Worm (Caenorhabditis elegans) whole organism, L4/young adult: Measurements from ENCODE around the gene sap-49.

Experiments
- W03F9.2 ChIP-seq: fragments of 150-350 bp; optimal IDR thresholded peaks from 2 replicates; lab custom pipeline; 2014; ENCODE audit warnings: missing biosample characterization, missing genetic modification characterization
- him-1 ChIP-seq: sonication (generic microtip); optimal IDR thresholded peaks from 2 replicates; lab custom pipeline; 2016; ENCODE audit warnings: missing genotype, missing genetic modification reagents, missing genetic modification characterization, missing compliant biosample characterization

DNA sequence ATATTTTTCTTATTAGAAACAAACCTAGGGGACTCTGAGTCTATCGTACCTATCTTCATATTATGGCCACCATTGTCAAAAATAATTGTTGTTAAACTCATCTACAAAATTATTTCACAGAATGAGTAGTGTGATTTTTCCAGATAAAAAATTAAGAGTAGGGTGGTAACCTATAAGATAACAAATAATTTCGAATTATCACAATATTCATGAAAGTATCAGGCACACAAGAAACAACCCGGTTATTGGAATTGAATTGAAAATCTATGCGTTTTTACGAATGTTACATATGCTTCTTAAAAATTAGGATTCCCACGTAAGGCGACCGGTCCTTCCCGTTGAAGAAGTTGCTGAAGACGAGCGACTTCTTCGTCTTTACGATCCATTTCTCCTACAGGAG is 1.7 kb upstream of the sap-49 start, which contains the start of gene arp-6:
- TF ChIP-seq W03F9.2 (tag; lab: Kevin White, UChicago) (no peak), him-1 (tag; lab: Kevin White, UChicago) (no peak)
